Fruit fly (Drosophila melanogaster) whole organism, wandering third instar larva: ENCODE measurements around the gene tal-3A.

Source experiments
- CG9705 ChIP-seq: fragments of 200-800 bp; sonication (Bioruptor generic); optimal IDR thresholded peaks from 2 replicates; lab custom pipeline; 2018; ENCODE audit warnings: missing biosample characterization, mild to moderate bottlenecking, missing genetic modification characterization
- Dfd ChIP-seq: fragments of >200 bp; optimal IDR thresholded peaks from 2 replicates; lab custom pipeline; 2017; ENCODE audit warnings: missing biosample characterization, missing genetic modification characterization
- GATAd ChIP-seq: sonication (Bioruptor generic); optimal IDR thresholded peaks from 2 replicates; lab custom pipeline; 2016; ENCODE audit warnings: missing biosample characterization, missing genetic modification characterization
- Hr83 ChIP-seq: fragments of 200-300 bp; sonication (Bioruptor generic); optimal IDR thresholded peaks from 2 replicates; lab custom pipeline; 2016; ENCODE audit warnings: missing biosample characterization, mild to moderate bottlenecking, missing genetic modification characterization, moderate library complexity; ENCODE audit not compliant: poor library complexity, severe bottlenecking
- OdsH ChIP-seq: fragments of 200-800 bp; sonication (Bioruptor generic); optimal IDR thresholded peaks from 2 replicates; lab custom pipeline; 2016; ENCODE audit warnings: missing biosample characterization, mild to moderate bottlenecking, missing genetic modification characterization
- Rel ChIP-seq, 2 experiments: fragments of 200-800 bp; sonication (Bioruptor generic) in 1 of 2; optimal IDR thresholded peaks; 2 replicates in 1 of 2; 3 replicates in 1 of 2; lab custom pipeline; 2016 to 2019; ENCODE audit warnings: mild to moderate bottlenecking in 2 of 2, missing biosample characterization in 2 of 2, missing genetic modification characterization in 2 of 2, moderate library complexity in 1 of 2
- br ChIP-seq: fragments of 200-800 bp; sonication (Bioruptor generic); optimal IDR thresholded peaks from 2 replicates; lab custom pipeline; 2016; ENCODE audit warnings: missing biosample characterization, missing genetic modification characterization
- brk ChIP-seq: fragments of 200-800 bp; sonication (Bioruptor generic); optimal IDR thresholded peaks from 2 replicates; lab custom pipeline; 2016; ENCODE audit warnings: missing biosample characterization, mild to moderate bottlenecking, missing genetic modification characterization
- pan ChIP-seq: fragments of >200 bp; optimal IDR thresholded peaks from 2 replicates; lab custom pipeline; 2017
- psq ChIP-seq: fragments of 200-800 bp; sonication (Bioruptor generic); optimal IDR thresholded peaks from 3 replicates; lab custom pipeline; 2017; ENCODE audit warnings: missing biosample characterization, mild to moderate bottlenecking, missing genetic modification characterization, moderate library complexity

dm6 chr3R:13794666-13795055 lies 18.2 kb upstream of the tal-3A start:
- TF ChIP-seq Rel (GFP tag; optimal IDR thresholded peaks at IDR 0.05; lab: Kevin White, UChicago) (no peak), Rel (tag; optimal IDR thresholded peaks at IDR 0.05; lab: Kevin White, UChicago) (no peak), psq (GFP tag; lab: Kevin White, UChicago) (no peak), OdsH (GFP tag; lab: Kevin White, UChicago) (no peak), Dfd (GFP tag; lab: Kevin White, UChicago) (no peak), pan (lab: Kevin White, UChicago) (no peak), GATAd (GFP tag; lab: Kevin White, UChicago) (no peak), Hr83 (GFP tag; lab: Kevin White, UChicago) (no peak), br (no peak), brk (GFP tag; lab: Kevin White, UChicago) (no peak), CG9705 (GFP tag; lab: Kevin White, UChicago) (no peak)
